Fruit fly (Drosophila melanogaster): Measurements from ENCODE around the gene Lsp1alpha.

Lsp1alpha gene

dm6 chrX:12533560-12533959 lies 43.5 kb downstream of the Lsp1alpha start:
- TF ChIP-seq Mnt (GFP tag; optimal IDR thresholded peaks at IDR 0.05) (no peak), Clk (GFP tag; optimal IDR thresholded peaks at IDR 0.05) (no peak), bab1 (GFP tag; optimal IDR thresholded peaks at IDR 0.05) (no peak), kay (GFP tag; ENCODE audit: borderline replicate concordance) (no peak), CG11617 (GFP tag; optimal IDR thresholded peaks at IDR 0.05) (no peak), Crg-1 (GFP tag; optimal IDR thresholded peaks at IDR 0.05) (no peak), toe (GFP tag; optimal IDR thresholded peaks at IDR 0.05) (no peak), pad (GFP tag; optimal IDR thresholded peaks at IDR 0.05) (no peak), tj (GFP tag; optimal IDR thresholded peaks at IDR 0.05) (no peak), cic (GFP tag; optimal IDR thresholded peaks at IDR 0.05) (no peak), CG7101 (tag; optimal IDR thresholded peaks at IDR 0.05) (no peak), CG7045 (GFP tag; optimal IDR thresholded peaks at IDR 0.05) (no peak), CG5204 (GFP tag; optimal IDR thresholded peaks at IDR 0.05) (no peak), CG1620 (GFP tag; optimal IDR thresholded peaks at IDR 0.05) (no peak), CG14711 (tag; optimal IDR thresholded peaks at IDR 0.05) (no peak), cnc (optimal IDR thresholded peaks at IDR 0.05) (no peak)

- TF ChIP-seq Crg-1 (GFP tag; optimal IDR thresholded peaks at IDR 0.05) (no peak), CG11617 (GFP tag; optimal IDR thresholded peaks at IDR 0.05) (no peak), Mnt (GFP tag; optimal IDR thresholded peaks at IDR 0.05) (no peak), bab1 (GFP tag; optimal IDR thresholded peaks at IDR 0.05) (no peak), CG1620 (GFP tag; optimal IDR thresholded peaks at IDR 0.05) (no peak), Hr96 (GFP tag; optimal IDR thresholded peaks at IDR 0.05) (no peak)
Measured at dm6 chrX:12539215-12539614, 49.1 kb downstream of the Lsp1alpha start.

- TF ChIP-seq bab1 (GFP tag; optimal IDR thresholded peaks at IDR 0.05) (no peak), ovo (GFP tag; optimal IDR thresholded peaks at IDR 0.05) (no peak), Clk (GFP tag; optimal IDR thresholded peaks at IDR 0.05) (no peak), Hr96 (GFP tag; optimal IDR thresholded peaks at IDR 0.05) (no peak), CG7101 (tag; optimal IDR thresholded peaks at IDR 0.05) (no peak), kay (GFP tag; ENCODE audit: borderline replicate concordance) (no peak), Mnt (GFP tag; optimal IDR thresholded peaks at IDR 0.05) (no peak), tj (GFP tag; optimal IDR thresholded peaks at IDR 0.05) (no peak), CG14711 (tag; optimal IDR thresholded peaks at IDR 0.05) (no peak), cnc (optimal IDR thresholded peaks at IDR 0.05) (no peak)
Measured at dm6 chrX:12540770-12541169, 50.7 kb downstream of the Lsp1alpha start.

Data from whole organism, adult.